Fruit fly (Drosophila melanogaster) whole organism, embryonic: ENCODE data around the gene Rnb.

Source experiments
- Adf1 ChIP-seq: fragments of 200-800 bp; sonication (Bioruptor generic); IDR thresholded peaks from 2 replicates; pipeline ENCODE4 v1.3.6; 2022; ENCODE audit warnings: missing biosample characterization, missing genetic modification characterization
- Awh ChIP-seq: fragments of 200-800 bp; sonication (Bioruptor generic); IDR thresholded peaks from 2 replicates; pipeline ENCODE4, ENCODE4 v1.3.6; 2022; ENCODE audit warnings: missing biosample characterization, missing genetic modification characterization
- CG11093 ChIP-seq: fragments of 200-800 bp; sonication (Bioruptor generic); IDR thresholded peaks from 3 replicates; pipeline ENCODE4 v1.3.6; 2022; ENCODE audit warnings: missing biosample characterization, missing genetic modification characterization
- CG11696 ChIP-seq: fragments of 200-800 bp; sonication (Bioruptor generic); IDR thresholded peaks from 2 replicates; pipeline ENCODE4 v1.3.6; 2022; ENCODE audit warnings: missing biosample characterization, missing genetic modification characterization
- CG14710 ChIP-seq: fragments of 200-800 bp; sonication (Bioruptor generic); optimal IDR thresholded peaks from 3 replicates; lab custom pipeline; 2019; ENCODE audit warnings: missing biosample characterization, mild to moderate bottlenecking, missing genetic modification characterization, moderate library complexity
- CG15011 ChIP-seq: fragments of 200-800 bp; sonication (Bioruptor generic); optimal IDR thresholded peaks from 3 replicates; lab custom pipeline; 2018; ENCODE audit warnings: missing biosample characterization, mild to moderate bottlenecking, missing genetic modification characterization
- CG15479 ChIP-seq: fragments of 200-800 bp; sonication (Bioruptor generic); optimal IDR thresholded peaks from 3 replicates; lab custom pipeline; 2019; ENCODE audit warnings: missing biosample characterization, mild to moderate bottlenecking, missing genetic modification characterization, moderate library complexity
- CG17385 ChIP-seq: fragments of 200-800 bp; sonication (Bioruptor generic); optimal IDR thresholded peaks from 3 replicates; lab custom pipeline; 2018; ENCODE audit warnings: missing biosample characterization, mild to moderate bottlenecking, missing genetic modification characterization
- CG2712 ChIP-seq: fragments of 200-800 bp; optimal IDR thresholded peaks from 3 replicates; lab custom pipeline; 2019; ENCODE audit warnings: missing biosample characterization, mild to moderate bottlenecking, missing genetic modification characterization, moderate library complexity
- CG31224 ChIP-seq: fragments of 200-800 bp; sonication (Bioruptor generic); IDR thresholded peaks from 2 replicates; pipeline ENCODE4 v1.3.6; 2022; ENCODE audit warnings: missing biosample characterization, missing genetic modification characterization
- CG31365 ChIP-seq: fragments of 200-800 bp; sonication (Bioruptor generic); optimal IDR thresholded peaks from 2 replicates; lab custom pipeline; 2018; ENCODE audit warnings: missing biosample characterization, mild to moderate bottlenecking, missing genetic modification characterization
- CG3847 ChIP-seq: fragments of 200-800 bp; sonication (Bioruptor generic); IDR thresholded peaks from 2 replicates; pipeline ENCODE4 v1.3.6; 2022; ENCODE audit warnings: missing biosample characterization, missing genetic modification characterization
- CG42726 ChIP-seq: fragments of 200-800 bp; sonication (Bioruptor generic); IDR thresholded peaks from 2 replicates; pipeline ENCODE4 v1.3.6; 2022; ENCODE audit warnings: missing biosample characterization, missing genetic modification characterization; ENCODE audit not compliant: partially characterized antibody
- CG6175 ChIP-seq: fragments of 200-800 bp; sonication (Bioruptor generic); IDR thresholded peaks from 3 replicates; pipeline ENCODE4 v1.3.6; 2022; ENCODE audit warnings: missing biosample characterization, missing genetic modification characterization
- CG6854 ChIP-seq: fragments of 200-800 bp; sonication (Bioruptor generic); optimal IDR thresholded peaks from 3 replicates; lab custom pipeline; 2017; ENCODE audit warnings: missing biosample characterization, mild to moderate bottlenecking, missing genetic modification characterization
- CG7963 ChIP-seq: fragments of 200-800 bp; sonication (Bioruptor generic); IDR thresholded peaks from 3 replicates; pipeline ENCODE4 v1.3.6; 2022; ENCODE audit warnings: missing biosample characterization, missing genetic modification characterization; ENCODE audit not compliant: partially characterized antibody
- D19B ChIP-seq: fragments of 200-800 bp; sonication (Bioruptor generic); optimal IDR thresholded peaks from 2 replicates; lab custom pipeline; 2017; ENCODE audit warnings: missing biosample characterization, mild to moderate bottlenecking, missing genetic modification characterization
- Doc2 ChIP-seq: fragments of 200-800 bp; sonication (Bioruptor generic); IDR thresholded peaks from 2 replicates; pipeline ENCODE4 v1.3.6; 2022; ENCODE audit warnings: missing biosample characterization, missing genetic modification characterization
- ERR ChIP-seq: fragments of 200-800 bp; sonication (Bioruptor generic); optimal IDR thresholded peaks from 2 replicates; lab custom pipeline; 2016; ENCODE audit warnings: missing biosample characterization, missing genetic modification characterization
- Fer2 ChIP-seq: fragments of 200-800 bp; sonication (Bioruptor generic); optimal IDR thresholded peaks from 2 replicates; lab custom pipeline; 2018; ENCODE audit warnings: missing biosample characterization, mild to moderate bottlenecking, missing genetic modification characterization, moderate library complexity
- Fer3 ChIP-seq: fragments of 200-800 bp; sonication (Bioruptor generic); optimal IDR thresholded peaks from 2 replicates; lab custom pipeline; 2018; ENCODE audit warnings: missing biosample characterization, mild to moderate bottlenecking, missing genetic modification characterization, moderate library complexity
- HLH54F ChIP-seq: fragments of 200-800 bp; sonication (Bioruptor generic); optimal IDR thresholded peaks from 3 replicates; lab custom pipeline; 2016; ENCODE audit warnings: missing biosample characterization, missing genetic modification characterization
- Med ChIP-seq: fragments of 200-800 bp; sonication (Bioruptor generic); peaks from one replicate; lab custom pipeline; 2016; ENCODE audit warnings: missing biosample characterization, missing genetic modification characterization, mild to moderate bottlenecking, inconsistent platforms, moderate library complexity
- NC2α ChIP-seq: fragments of 200-800 bp; sonication (Bioruptor generic); optimal IDR thresholded peaks from 2 replicates; lab custom pipeline; 2016; ENCODE audit warnings: missing biosample characterization, missing genetic modification characterization
- Nf-YB ChIP-seq: fragments of 200-800 bp; sonication (Bioruptor generic); optimal IDR thresholded peaks from 3 replicates; lab custom pipeline; 2019; ENCODE audit warnings: missing biosample characterization, mild to moderate bottlenecking, missing genetic modification characterization, moderate library complexity
- Rx ChIP-seq: fragments of 200-800 bp; sonication (Bioruptor generic); IDR thresholded peaks from 2 replicates; pipeline ENCODE4 v1.3.6; 2022; ENCODE audit warnings: missing biosample characterization, missing genetic modification characterization
- Xrp1 ChIP-seq: fragments of 200-800 bp; sonication (Bioruptor generic); IDR thresholded peaks from 2 replicates; pipeline ENCODE4 v1.3.6; 2022; ENCODE audit warnings: missing biosample characterization, missing genetic modification characterization
- ab ChIP-seq: fragments of 200-800 bp; sonication (Bioruptor generic); optimal IDR thresholded peaks from 2 replicates; lab custom pipeline; 2016; ENCODE audit warnings: missing biosample characterization, missing genetic modification characterization
- amos ChIP-seq: fragments of 200-800 bp; sonication (Bioruptor generic); IDR thresholded peaks from 2 replicates; pipeline ENCODE4 v1.3.6; 2022; ENCODE audit warnings: missing biosample characterization, missing genetic modification characterization; ENCODE audit not compliant: partially characterized antibody
- bbx ChIP-seq: fragments of 200-800 bp; sonication (Bioruptor generic); IDR thresholded peaks from 2 replicates; pipeline ENCODE4 v1.3.6; 2022; ENCODE audit warnings: missing biosample characterization, missing genetic modification characterization; ENCODE audit not compliant: partially characterized antibody
- bsh ChIP-seq, 2 experiments: fragments of 200-800 bp; sonication (Bioruptor generic); optimal IDR thresholded peaks; 2 replicates each; lab custom pipeline; 2017 to 2018; ENCODE audit warnings: mild to moderate bottlenecking in 2 of 2, missing biosample characterization in 2 of 2, missing genetic modification characterization in 2 of 2, moderate library complexity in 1 of 2
- cg ChIP-seq: fragments of 200-800 bp; sonication (Bioruptor generic); optimal IDR thresholded peaks from 3 replicates; lab custom pipeline; 2019; ENCODE audit warnings: missing biosample characterization, mild to moderate bottlenecking, missing genetic modification characterization, moderate library complexity
- chinmo ChIP-seq: fragments of 200-800 bp; sonication (Bioruptor generic); IDR thresholded peaks from 4 replicates; pipeline ENCODE4 v1.3.6; 2022; ENCODE audit warnings: missing biosample characterization, missing genetic modification characterization; ENCODE audit not compliant: partially characterized antibody
- chn ChIP-seq: fragments of 200-800 bp; sonication (Bioruptor generic); optimal IDR thresholded peaks from 2 replicates; lab custom pipeline; 2016; ENCODE audit warnings: missing biosample characterization, missing genetic modification characterization
- eyg ChIP-seq: fragments of 200-800 bp; sonication (Bioruptor generic); optimal IDR thresholded peaks from 3 replicates; lab custom pipeline; 2016; ENCODE audit warnings: missing biosample characterization, missing genetic modification characterization
- fru ChIP-seq: fragments of >200 bp; optimal IDR thresholded peaks from 2 replicates; lab custom pipeline; 2017
- h ChIP-seq: fragments of >200 bp; optimal IDR thresholded peaks from 2 replicates; lab custom pipeline; 2017
- hkb ChIP-seq, 2 experiments: fragments of 200-800 bp in 1 of 2; fragments of >200 bp in 1 of 2; sonication (Bioruptor generic) in 1 of 2; IDR thresholded peaks in 1 of 2; optimal IDR thresholded peaks in 1 of 2; 2 replicates each; pipeline versions ENCODE4 v1.3.6 to Lab custom; 2017 to 2022; ENCODE audit warnings: missing biosample characterization in 1 of 2, missing genetic modification characterization in 1 of 2
- jing ChIP-seq: fragments of 200-800 bp; sonication (Bioruptor generic); optimal IDR thresholded peaks from 2 replicates; lab custom pipeline; 2018; ENCODE audit warnings: missing biosample characterization, mild to moderate bottlenecking, missing genetic modification characterization
- nom ChIP-seq: fragments of 200-800 bp; sonication (Bioruptor generic); optimal IDR thresholded peaks from 2 replicates; lab custom pipeline; 2017; ENCODE audit warnings: missing biosample characterization, missing genetic modification characterization, mild to moderate bottlenecking, moderate library complexity, missing genetic modification reagents
- odd ChIP-seq: fragments of 200-800 bp; sonication (Bioruptor generic); optimal IDR thresholded peaks from 2 replicates; lab custom pipeline; 2017; ENCODE audit warnings: missing biosample characterization, mild to moderate bottlenecking, missing genetic modification characterization
- pzg ChIP-seq: fragments of 200-800 bp; sonication (Bioruptor generic); optimal IDR thresholded peaks from 3 replicates; lab custom pipeline; 2018; ENCODE audit warnings: missing biosample characterization, mild to moderate bottlenecking, missing genetic modification characterization, moderate library complexity
- salm ChIP-seq: fragments of 200-800 bp; sonication (Bioruptor generic); optimal IDR thresholded peaks from 2 replicates; lab custom pipeline; 2018; ENCODE audit warnings: missing biosample characterization, mild to moderate bottlenecking, missing genetic modification characterization
- sd ChIP-seq: fragments of 200-800 bp; sonication (Bioruptor generic); optimal IDR thresholded peaks from 3 replicates; lab custom pipeline; 2018; ENCODE audit warnings: missing biosample characterization, mild to moderate bottlenecking, missing genetic modification characterization, moderate library complexity
- seq ChIP-seq: fragments of 200-800 bp; sonication (Bioruptor generic); IDR thresholded peaks from 2 replicates; pipeline ENCODE4 v1.3.6; 2022; ENCODE audit warnings: missing biosample characterization, missing genetic modification characterization
- slbo ChIP-seq: fragments of 200-800 bp; sonication (Bioruptor generic); IDR thresholded peaks from 2 replicates; pipeline ENCODE4 v1.3.6; 2022; ENCODE audit warnings: missing biosample characterization, missing genetic modification characterization
- sr ChIP-seq: fragments of 200-800 bp; sonication (Bioruptor generic); IDR thresholded peaks from 3 replicates; pipeline ENCODE4 v1.3.6; 2022; ENCODE audit warnings: missing biosample characterization, missing genetic modification characterization
- unc-4 ChIP-seq: fragments of 200-800 bp; sonication (Bioruptor generic); IDR thresholded peaks from 2 replicates; pipeline ENCODE4 v1.3.6; 2022; ENCODE audit warnings: missing biosample characterization, missing genetic modification characterization; ENCODE audit not compliant: partially characterized antibody
- vvl ChIP-seq: fragments of 200-800 bp; sonication (Bioruptor generic); IDR thresholded peaks from 2 replicates; pipeline ENCODE4 v1.3.6; 2022; ENCODE audit warnings: missing biosample characterization, missing genetic modification characterization
- z ChIP-seq: fragments of 200-800 bp; sonication (Bioruptor generic); IDR thresholded peaks from 3 replicates; pipeline ENCODE4 v1.3.6; 2022; ENCODE audit warnings: missing biosample characterization, missing genetic modification characterization

Rnb gene

dm6 chr3R:29841293-29841791 lies 42.2 kb upstream of the Rnb start, which contains the start of gene Cad99C (continued):
- TF ChIP-seq salm (tag; lab: Kevin White, UChicago), result no peak
- TF ChIP-seq Fer3 (tag; lab: Kevin White, UChicago), result no peak
- peak; percentile 16; the same call in 1 of the 2 replicates for TF ChIP-seq slbo (GFP tag; lab: Robert Waterston, UW)
- no peak for TF ChIP-seq CG31365 (tag; lab: Kevin White, UChicago)
- peak; percentile 78 for TF ChIP-seq Med
- peak; percentile 35; the same call in 1 of the 2 replicates for TF ChIP-seq unc-4 (GFP tag; lab: Robert Waterston, UW)
- no peak for TF ChIP-seq Rx (GFP tag; lab: Robert Waterston, UW)
- 0 out of 2 replicates have a peak, but pooled peaks have one; percentile 15 for TF ChIP-seq CG3847 (GFP tag; lab: Robert Waterston, UW)
- no peak for TF ChIP-seq eyg (GFP tag; lab: Kevin White, UChicago)
- peak; percentile 50 for TF ChIP-seq nom (GFP tag; lab: Kevin White, UChicago)
- TF ChIP-seq CG6854, result no peak
- TF ChIP-seq CG6175, result peak; percentile 86
- TF ChIP-seq Adf1 (GFP tag; lab: Robert Waterston, UW), result peak; percentile 36; the same call in 1 of the 2 replicates
- no peak for TF ChIP-seq Fer2 (tag; lab: Kevin White, UChicago)
- TF ChIP-seq ERR (GFP tag; lab: Kevin White, UChicago), result no peak
- no peak for TF ChIP-seq Nf-YB (GFP tag; lab: Kevin White, UChicago)
- no peak for TF ChIP-seq HLH54F (GFP tag; lab: Kevin White, UChicago)
- peak; percentile 57 for TF ChIP-seq bbx
- TF ChIP-seq amos, result peak; percentile 39; the same call in 1 of the 2 replicates
- no peak for TF ChIP-seq hkb (optimal IDR thresholded peaks at IDR 0.05; lab: Kevin White, UChicago)
- no peak for TF ChIP-seq hkb (GFP tag; IDR thresholded peaks at IDR 0.05; lab: Robert Waterston, UW)
- no peak for TF ChIP-seq Doc2 (GFP tag; lab: Robert Waterston, UW)
- TF ChIP-seq cg (GFP tag; lab: Kevin White, UChicago), result peak; percentile 96
- TF ChIP-seq fru, result no peak
- 0 out of 2 replicates have a peak, but pooled peaks have one; percentile 15 for TF ChIP-seq CG31224 (GFP tag; lab: Robert Waterston, UW)
- no peak for TF ChIP-seq Xrp1 (GFP tag; lab: Robert Waterston, UW)
- no peak for TF ChIP-seq pzg (GFP tag; lab: Kevin White, UChicago)
- no peak for TF ChIP-seq bsh (GFP tag; optimal IDR thresholded peaks at IDR 0.05; lab: Kevin White, UChicago)
- TF ChIP-seq chinmo (GFP tag; lab: Robert Waterston, UW), result peak; percentile 98
- no peak for TF ChIP-seq jing (GFP tag; lab: Kevin White, UChicago)
- TF ChIP-seq ab, result no peak
- peak; percentile 66 for TF ChIP-seq vvl (GFP tag; lab: Robert Waterston, UW)
- TF ChIP-seq sr (GFP tag; lab: Robert Waterston, UW), result peak; percentile 71; the same call in 2 of the 3 replicates
- TF ChIP-seq CG15011, result no peak
- peak; percentile 49; the same call in 1 of the 3 replicates for TF ChIP-seq z
- TF ChIP-seq NC2α (GFP tag; lab: Kevin White, UChicago), result peak; percentile 11
- TF ChIP-seq CG2712, result no peak
- peak; percentile 31 for TF ChIP-seq chn (GFP tag; lab: Kevin White, UChicago)
- TF ChIP-seq h (lab: Kevin White, UChicago), result no peak
- TF ChIP-seq Awh (GFP tag; lab: Robert Waterston, UW), result no peak
- no peak for TF ChIP-seq CG14710 (tag; lab: Kevin White, UChicago)
- no peak for TF ChIP-seq CG11093 (GFP tag; lab: Robert Waterston, UW)
- no peak; the same call in 1 of the 2 replicates for TF ChIP-seq seq (GFP tag; lab: Robert Waterston, UW)
- TF ChIP-seq D19B (GFP tag; lab: Kevin White, UChicago), result no peak
- TF ChIP-seq CG42726 (GFP tag; lab: Robert Waterston, UW), result 0 out of 2 replicates have a peak, but pooled peaks have one; percentile 9
- no peak for TF ChIP-seq odd
- no peak for TF ChIP-seq CG15479 (GFP tag; lab: Kevin White, UChicago)
- peak; percentile 1 for TF ChIP-seq CG17385 (GFP tag; lab: Kevin White, UChicago)
- TF ChIP-seq CG7963 (GFP tag; lab: Robert Waterston, UW), result 0 out of 3 replicates have a peak, but pooled peaks have one; percentile 17
- peak; percentile 61 for TF ChIP-seq sd (tag; lab: Kevin White, UChicago)
- no peak for TF ChIP-seq CG11696
